Worm (Caenorhabditis elegans) whole organism, L4 larva: ENCODE results near the gene elo-3.

Experiments used
- F37D6.2 ChIP-seq: sonication (generic microtip); optimal IDR thresholded peaks from 2 replicates; lab custom pipeline; 2016; ENCODE audit warnings: mild to moderate bottlenecking, missing genetic modification characterization, missing compliant biosample characterization
- R02D3.7 ChIP-seq: fragments of 150-350 bp; sonication (generic microtip); optimal IDR thresholded peaks from 3 replicates; lab custom pipeline; 2014; ENCODE audit warnings: missing biosample characterization, missing genetic modification characterization
- Y5F2A.4 ChIP-seq: fragments of 200-800 bp; sonication (Bioruptor generic); optimal IDR thresholded peaks from 2 replicates; lab custom pipeline; 2018; ENCODE audit warnings: mild to moderate bottlenecking, missing genetic modification characterization, missing compliant biosample characterization
- ZK337.2 ChIP-seq: fragments of 200-800 bp; sonication (Bioruptor generic); IDR thresholded peaks from 2 replicates; pipeline ENCODE4 v1.3.6; 2022; ENCODE audit warnings: missing genetic modification reagents, missing genetic modification characterization, missing compliant biosample characterization
- aha-1 ChIP-seq: fragments of 150-350 bp; peaks from one replicate; lab custom pipeline; 2014; ENCODE audit warnings: missing biosample characterization, missing genetic modification characterization
- arid-1 ChIP-seq: fragments of 200-800 bp; sonication (Bioruptor generic); conservative IDR thresholded peaks from 2 replicates; pipeline ENCODE4 v1.3.6; 2022; ENCODE audit warnings: missing genetic modification reagents, missing genetic modification characterization, missing compliant biosample characterization
- ceh-44 ChIP-seq: fragments of 200-800 bp; sonication (Bioruptor generic); IDR thresholded peaks from 2 replicates; pipeline ENCODE4 v1.3.6; 2022; ENCODE audit warnings: missing genetic modification reagents, missing genetic modification characterization, missing compliant biosample characterization
- daf-16 ChIP-seq, 3 experiments: sonication (generic microtip); optimal IDR thresholded peaks; 2 replicates each; lab custom pipeline; 2016 to 2017; ENCODE audit warnings: missing genetic modification characterization in 3 of 3, missing genetic modification reagents in 3 of 3, mild to moderate bottlenecking in 2 of 3, missing compliant biosample characterization in 2 of 3, missing biosample characterization in 1 of 3, moderate library complexity in 1 of 3
- dve-1 ChIP-seq: sonication (generic microtip); optimal IDR thresholded peaks from 2 replicates; lab custom pipeline; 2017; ENCODE audit warnings: antibody characterized with exemption, mild to moderate bottlenecking, missing genetic modification characterization, missing compliant biosample characterization; ENCODE audit not compliant: insufficient read depth
- egl-43 ChIP-seq: fragments of 200-800 bp; sonication (Bioruptor generic); IDR thresholded peaks from 2 replicates; pipeline ENCODE4 v1.3.6; 2022; ENCODE audit warnings: missing genetic modification reagents, missing genetic modification characterization, missing compliant biosample characterization
- fkh-10 ChIP-seq: fragments of 150-350 bp; optimal IDR thresholded peaks from 2 replicates; lab custom pipeline; 2014; ENCODE audit warnings: missing biosample characterization, missing genetic modification reagents, missing genetic modification characterization
- fos-1 ChIP-seq: fragments of 150-350 bp; optimal IDR thresholded peaks from 2 replicates; lab custom pipeline; 2014; ENCODE audit warnings: missing biosample characterization, missing genetic modification characterization
- hlh-11 ChIP-seq: fragments of 200-800 bp; sonication (Bioruptor generic); optimal IDR thresholded peaks from 2 replicates; lab custom pipeline; 2018; ENCODE audit warnings: mild to moderate bottlenecking, missing genetic modification characterization, missing compliant biosample characterization
- hlh-30 ChIP-seq: sonication (generic microtip); optimal IDR thresholded peaks from 2 replicates; lab custom pipeline; 2017; ENCODE audit warnings: antibody characterized with exemption, mild to moderate bottlenecking, missing genetic modification characterization, missing compliant biosample characterization; ENCODE audit not compliant: insufficient read depth
- hmg-1.1 ChIP-seq: fragments of 200-800 bp; sonication (Bioruptor generic); IDR thresholded peaks from 2 replicates; pipeline ENCODE4 v1.3.6; 2022; ENCODE audit warnings: missing genetic modification reagents, missing genetic modification characterization, missing compliant biosample characterization
- lim-7 ChIP-seq: fragments of 200-800 bp; sonication (Bioruptor generic); IDR thresholded peaks from 2 replicates; pipeline ENCODE4 v1.3.6; 2022; ENCODE audit warnings: missing genetic modification characterization, missing compliant biosample characterization
- lin-1 ChIP-seq: fragments of 200-800 bp; sonication (Bioruptor generic); IDR thresholded peaks from 2 replicates; pipeline ENCODE4 v1.3.6; 2022; ENCODE audit warnings: missing genetic modification reagents, missing genetic modification characterization, missing compliant biosample characterization
- lsy-2 ChIP-seq, 2 experiments: fragments of 150-350 bp in 1 of 2; sonication (generic microtip) in 1 of 2; optimal IDR thresholded peaks; 2 replicates each; lab custom pipeline; 2014 to 2017; ENCODE audit warnings: missing biosample characterization in 2 of 2, missing genetic modification characterization in 2 of 2
- madf-5 ChIP-seq, 2 experiments: fragments of 200-800 bp; sonication (Bioruptor generic); IDR thresholded peaks; 2 replicates each; pipeline ENCODE4 v1.3.6; 2022; ENCODE audit warnings: missing compliant biosample characterization in 2 of 2, missing genetic modification characterization in 2 of 2
- madf-9 ChIP-seq: fragments of 200-800 bp; sonication (Bioruptor generic); conservative IDR thresholded peaks from 2 replicates; pipeline ENCODE4 v1.3.6; 2022; ENCODE audit warnings: missing genetic modification reagents, missing genetic modification characterization, missing compliant biosample characterization
- mdl-1 ChIP-seq, 2 experiments: fragments of 150-350 bp in 1 of 2; sonication (generic microtip) in 1 of 2; optimal IDR thresholded peaks; 2 replicates each; lab custom pipeline; 2014 to 2017; ENCODE audit warnings: missing biosample characterization in 2 of 2, missing genetic modification characterization in 2 of 2
- mep-1 ChIP-seq: fragments of 150-350 bp; sonication (generic microtip); optimal IDR thresholded peaks from 3 replicates; lab custom pipeline; 2014; ENCODE audit warnings: missing biosample characterization, missing genetic modification characterization
- mes-2 ChIP-seq: sonication (generic microtip); optimal IDR thresholded peaks from 2 replicates; lab custom pipeline; 2016; ENCODE audit warnings: missing genotype, mild to moderate bottlenecking, missing genetic modification characterization, missing compliant biosample characterization; ENCODE audit not compliant: poor library complexity, severe bottlenecking
- nhr-11 ChIP-seq: fragments of 150-350 bp; optimal IDR thresholded peaks from 2 replicates; lab custom pipeline; 2014; ENCODE audit warnings: missing biosample characterization, missing genetic modification characterization
- nhr-111 ChIP-seq: fragments of 200-800 bp; sonication (Bioruptor generic); optimal IDR thresholded peaks from 2 replicates; lab custom pipeline; 2018; ENCODE audit warnings: mild to moderate bottlenecking, missing genetic modification characterization, missing compliant biosample characterization
- nhr-237 ChIP-seq: sonication (generic microtip); optimal IDR thresholded peaks from 2 replicates; lab custom pipeline; 2017; ENCODE audit warnings: missing biosample characterization, missing genetic modification characterization
- nhr-25 ChIP-seq: sonication (generic microtip); optimal IDR thresholded peaks from 2 replicates; lab custom pipeline; 2017; ENCODE audit warnings: missing genetic modification characterization, mild to moderate bottlenecking, missing compliant biosample characterization, antibody characterized with exemption, moderate library complexity, borderline replicate concordance; ENCODE audit not compliant: insufficient read depth
- nhr-28 ChIP-seq: fragments of 150-350 bp; optimal IDR thresholded peaks from 2 replicates; lab custom pipeline; 2014; ENCODE audit warnings: missing biosample characterization, missing genetic modification characterization
- nhr-41 ChIP-seq: fragments of 200-800 bp; sonication (Bioruptor generic); IDR thresholded peaks from 2 replicates; pipeline ENCODE4 v1.3.6; 2022; ENCODE audit warnings: missing genetic modification reagents, missing genetic modification characterization, missing compliant biosample characterization
- nhr-42 ChIP-seq: fragments of 200-800 bp; sonication (Bioruptor generic); IDR thresholded peaks from 2 replicates; pipeline ENCODE4 v1.3.6; 2022; ENCODE audit warnings: missing genetic modification characterization, missing compliant biosample characterization
- pha-4 ChIP-seq, 2 experiments: fragments of 150-350 bp in 1 of 2; fragments of 200-800 bp in 1 of 2; sonication (Bioruptor generic) in 1 of 2; IDR thresholded peaks in 1 of 2; optimal IDR thresholded peaks in 1 of 2; 2 replicates each; pipeline versions ENCODE4 v1.3.6 to Lab custom; 2014 to 2022; ENCODE audit warnings: missing genetic modification characterization in 2 of 2, missing genetic modification reagents in 2 of 2, missing biosample characterization in 1 of 2, missing compliant biosample characterization in 1 of 2
- php-3 ChIP-seq: fragments of 200-800 bp; sonication (Bioruptor generic); IDR thresholded peaks from 2 replicates; pipeline ENCODE4 v1.3.6; 2022; ENCODE audit warnings: missing genetic modification reagents, missing genetic modification characterization, missing compliant biosample characterization
- pqm-1 ChIP-seq: sonication (generic microtip); optimal IDR thresholded peaks from 2 replicates; lab custom pipeline; 2017; ENCODE audit warnings: missing biosample characterization, missing genetic modification characterization
- rbr-2 ChIP-seq: sonication (generic microtip); optimal IDR thresholded peaks from 2 replicates; lab custom pipeline; 2016; ENCODE audit warnings: missing genotype, missing genetic modification characterization, missing compliant biosample characterization
- set-16 ChIP-seq: fragments of 200-800 bp; sonication (Bioruptor generic); IDR thresholded peaks from 2 replicates; pipeline ENCODE4 v1.3.6; 2022; ENCODE audit warnings: missing genetic modification reagents, missing genetic modification characterization, missing compliant biosample characterization
- tag-97 ChIP-seq: fragments of 200-800 bp; sonication (Bioruptor generic); IDR thresholded peaks from 2 replicates; pipeline ENCODE4 v1.3.6; 2022; ENCODE audit warnings: missing genetic modification characterization, missing compliant biosample characterization
- tra-1 ChIP-seq: fragments of 200-800 bp; sonication (Bioruptor generic); IDR thresholded peaks from 2 replicates; pipeline ENCODE4 v1.3.6; 2022; ENCODE audit warnings: missing genetic modification reagents, missing genetic modification characterization, missing compliant biosample characterization
- unc-39 ChIP-seq: sonication (generic microtip); optimal IDR thresholded peaks from 2 replicates; lab custom pipeline; 2017; ENCODE audit warnings: missing biosample characterization, missing genetic modification characterization
- unc-62 ChIP-seq, 3 experiments: fragments of 150-350 bp in 1 of 3; sonication (generic microtip); optimal IDR thresholded peaks in 2 of 3; peaks in 1 of 3; 1 replicate in 1 of 3; 2 replicates in 2 of 3; lab custom pipeline; 2014 to 2017; ENCODE audit warnings: missing biosample characterization in 3 of 3, missing genetic modification characterization in 3 of 3, missing genetic modification reagents in 3 of 3, missing genotype in 1 of 3
- zag-1 ChIP-seq: fragments of 150-350 bp; optimal IDR thresholded peaks from 2 replicates; lab custom pipeline; 2014; ENCODE audit warnings: missing biosample characterization, missing genetic modification characterization
- zfp-3 ChIP-seq: fragments of 200-800 bp; sonication (Bioruptor generic); conservative IDR thresholded peaks from 2 replicates; pipeline ENCODE4 v1.3.6; 2022; ENCODE audit warnings: missing genetic modification reagents, missing genetic modification characterization, missing compliant biosample characterization
- zip-11 ChIP-seq: fragments of 200-800 bp; sonication (Bioruptor generic); IDR thresholded peaks from 2 replicates; pipeline ENCODE4 v1.3.6; 2022; ENCODE audit warnings: missing genetic modification characterization, missing compliant biosample characterization
- ztf-11 ChIP-seq: fragments of 150-350 bp; optimal IDR thresholded peaks from 2 replicates; lab custom pipeline; 2014; ENCODE audit warnings: missing biosample characterization, missing genetic modification characterization

elo-3 gene

ce11 chrIV:7233566-7234014, 3.9 kb upstream of the elo-3 start (continued):
- TF ChIP-seq aha-1 (tag; lab: Kevin White, UChicago) (peak; percentile 41), R02D3.7 (no peak), zfp-3 (GFP tag; lab: Robert Waterston, UW) (no peak), pha-4 (GFP tag; IDR thresholded peaks at IDR 0.05; lab: Robert Waterston, UW) (no peak), pha-4 (tag; optimal IDR thresholded peaks at IDR 0.05; lab: Kevin White, UChicago) (no peak), ZK337.2 (GFP tag; lab: Robert Waterston, UW) (no peak), daf-16 (GFP tag; optimal IDR thresholded peaks at IDR 0.05; lab: Kevin White, UChicago) (peak in 1 of 2 experiments; percentile 52), daf-16 (tag; optimal IDR thresholded peaks at IDR 0.05; lab: Kevin White, UChicago) (no peak), Y5F2A.4 (GFP tag; lab: Kevin White, UChicago) (no peak), nhr-41 (no peak), madf-5 (GFP tag; IDR thresholded peaks at IDR 0.05; lab: Robert Waterston, UW) (no peak), fos-1 (tag; lab: Kevin White, UChicago) (no peak), unc-62 (GFP tag; optimal IDR thresholded peaks at IDR 0.05 in 1 of 2; lab: Kevin White, UChicago) (peak in 1 of 2 experiments; percentile 83), unc-62 (tag; optimal IDR thresholded peaks at IDR 0.05; lab: Kevin White, UChicago) (no peak), arid-1 (GFP tag; lab: Robert Waterston, UW) (no peak), zag-1 (tag; lab: Kevin White, UChicago) (no peak)

ce11 chrIV:7234623-7235022, 2.9 kb upstream of the elo-3 start:
- TF ChIP-seq tra-1 (GFP tag; lab: Robert Waterston, UW) (no peak), aha-1 (tag; lab: Kevin White, UChicago) (peak; percentile 42)

- TF ChIP-seq set-16 (no peak), F37D6.2 (tag; lab: Kevin White, UChicago) (peak; percentile 4), nhr-11 (peak; percentile 57), unc-39 (tag; lab: Kevin White, UChicago) (no peak), lin-1 (GFP tag; lab: Robert Waterston, UW) (peak; percentile 46; the same call in 1 of the 2 replicates), php-3 (GFP tag; lab: Robert Waterston, UW) (peak; percentile 62; the same call in 1 of the 2 replicates), lsy-2 (tag; optimal IDR thresholded peaks at IDR 0.05; lab: Kevin White, UChicago) (peak; percentile 9 to 56), ztf-11 (tag; lab: Kevin White, UChicago) (no peak), unc-62 (GFP tag; optimal IDR thresholded peaks at IDR 0.05 in 1 of 2; lab: Kevin White, UChicago) (peak in 1 of 2 experiments; percentile 63), unc-62 (tag; optimal IDR thresholded peaks at IDR 0.05; lab: Kevin White, UChicago) (no peak), ceh-44 (GFP tag; lab: Robert Waterston, UW) (no peak), mes-2 (tag; lab: Kevin White, UChicago) (peak; percentile 38), rbr-2 (tag; lab: Kevin White, UChicago) (peak; percentile 64), fkh-10 (GFP tag; lab: Kevin White, UChicago) (peak; percentile 56), hmg-1.1 (GFP tag; lab: Robert Waterston, UW) (peak; percentile 80), lim-7 (0 out of 2 replicates have a peak, but pooled peaks have one; percentile 27), pqm-1 (tag; lab: Kevin White, UChicago) (peak; percentile 96), aha-1 (tag; lab: Kevin White, UChicago) (peak; percentile 28), hlh-30 (tag; lab: Kevin White, UChicago) (peak; percentile 16), egl-43 (peak; percentile 75), tag-97 (GFP tag; lab: Robert Waterston, UW) (no peak), dve-1 (tag; lab: Kevin White, UChicago) (peak; percentile 78), mdl-1 (tag; optimal IDR thresholded peaks at IDR 0.05; lab: Kevin White, UChicago) (peak in 1 of 2 experiments; percentile 19), nhr-28 (peak; percentile 89), nhr-111 (GFP tag; lab: Kevin White, UChicago) (no peak), nhr-237 (tag; lab: Kevin White, UChicago) (no peak), zip-11 (GFP tag; lab: Robert Waterston, UW) (no peak), nhr-42 (GFP tag; lab: Robert Waterston, UW) (0 out of 2 replicates have a peak, but pooled peaks have one; percentile 43), madf-9 (GFP tag; lab: Robert Waterston, UW) (0 out of 2 replicates have a peak, but pooled peaks have one; percentile 22), mep-1 (tag; lab: Kevin White, UChicago) (peak; percentile 71), hlh-11 (peak; percentile 77), nhr-25 (tag; lab: Kevin White, UChicago) (no peak), daf-16 (GFP tag; optimal IDR thresholded peaks at IDR 0.05; lab: Kevin White, UChicago) (peak in 1 of 2 experiments; percentile 43), daf-16 (tag; optimal IDR thresholded peaks at IDR 0.05; lab: Kevin White, UChicago) (peak; percentile 18)
These were observed 2.1 kb upstream of the elo-3 start for ce11 chrIV:7235382-7235917.
